Fruit fly (Drosophila melanogaster) whole organism, embryonic: Measurements from ENCODE around the gene CG44476.

Experiments used
- BEAF-32 ChIP-seq: fragments of 200-800 bp; sonication (Bioruptor generic); optimal IDR thresholded peaks from 3 replicates; lab custom pipeline; 2017; ENCODE audit warnings: missing biosample characterization, missing genetic modification characterization, mild to moderate bottlenecking, moderate library complexity, missing genetic modification reagents
- Blimp-1 ChIP-seq: fragments of 200-800 bp; sonication (Bioruptor generic); optimal IDR thresholded peaks from 3 replicates; lab custom pipeline; 2018; ENCODE audit warnings: missing biosample characterization, missing genetic modification characterization, mild to moderate bottlenecking, moderate library complexity, missing genetic modification reagents
- C15 ChIP-seq: fragments of 200-800 bp; sonication (Bioruptor generic); IDR thresholded peaks from 3 replicates; pipeline ENCODE4 v1.3.6; 2022; ENCODE audit warnings: missing biosample characterization, missing genetic modification characterization
- CG10209 ChIP-seq: fragments of 200-800 bp; sonication (Bioruptor generic); optimal IDR thresholded peaks from 3 replicates; lab custom pipeline; 2017; ENCODE audit warnings: missing biosample characterization, mild to moderate bottlenecking, missing genetic modification characterization, missing genetic modification reagents
- CG10543 ChIP-seq: fragments of 200-800 bp; sonication (Bioruptor generic); optimal IDR thresholded peaks from 3 replicates; lab custom pipeline; 2017; ENCODE audit warnings: missing biosample characterization, mild to moderate bottlenecking, missing genetic modification characterization, moderate library complexity
- CG1233 ChIP-seq: fragments of 200-800 bp; sonication (Bioruptor generic); optimal IDR thresholded peaks from 4 replicates; lab custom pipeline; 2018; ENCODE audit warnings: missing biosample characterization, mild to moderate bottlenecking, missing genetic modification characterization
- CG13296 ChIP-seq: fragments of 200-800 bp; sonication (Bioruptor generic); optimal IDR thresholded peaks from 3 replicates; lab custom pipeline; 2018; ENCODE audit warnings: missing biosample characterization, mild to moderate bottlenecking, missing genetic modification characterization
- CG13775 ChIP-seq: fragments of 200-800 bp; sonication (Bioruptor generic); optimal IDR thresholded peaks from 3 replicates; lab custom pipeline; 2017; ENCODE audit warnings: missing biosample characterization, mild to moderate bottlenecking, missing genetic modification characterization
- CG14441 ChIP-seq: fragments of 200-800 bp; sonication (Bioruptor generic); IDR thresholded peaks from 2 replicates; pipeline ENCODE4 v1.3.6; 2022; ENCODE audit warnings: missing biosample characterization, missing genetic modification characterization
- CG14710 ChIP-seq: fragments of 200-800 bp; sonication (Bioruptor generic); optimal IDR thresholded peaks from 3 replicates; lab custom pipeline; 2019; ENCODE audit warnings: missing biosample characterization, mild to moderate bottlenecking, missing genetic modification characterization, moderate library complexity
- CG15011 ChIP-seq: fragments of 200-800 bp; sonication (Bioruptor generic); optimal IDR thresholded peaks from 3 replicates; lab custom pipeline; 2018; ENCODE audit warnings: missing biosample characterization, mild to moderate bottlenecking, missing genetic modification characterization
- CG15514 ChIP-seq: fragments of 200-800 bp; sonication (Bioruptor generic); optimal IDR thresholded peaks from 3 replicates; lab custom pipeline; 2017; ENCODE audit warnings: missing biosample characterization, missing genetic modification characterization, mild to moderate bottlenecking, moderate library complexity, missing genetic modification reagents
- CG1647 ChIP-seq: fragments of 200-800 bp; sonication (Bioruptor generic); optimal IDR thresholded peaks from 3 replicates; lab custom pipeline; 2016; ENCODE audit warnings: missing biosample characterization, missing genetic modification characterization
- CG17328 ChIP-seq: fragments of 200-800 bp; sonication (Bioruptor generic); IDR thresholded peaks from 2 replicates; pipeline ENCODE4 v1.3.6; 2022; ENCODE audit warnings: missing biosample characterization, missing genetic modification characterization
- CG17568 ChIP-seq: fragments of 200-800 bp; sonication (Bioruptor generic); optimal IDR thresholded peaks from 2 replicates; lab custom pipeline; 2018; ENCODE audit warnings: missing biosample characterization, mild to moderate bottlenecking, missing genetic modification characterization, moderate library complexity
- CG1792 ChIP-seq: fragments of 200-800 bp; sonication (Bioruptor generic); optimal IDR thresholded peaks from 2 replicates; lab custom pipeline; 2016; ENCODE audit warnings: missing biosample characterization, missing genetic modification characterization
- CG18011 ChIP-seq: fragments of 200-800 bp; sonication (Bioruptor generic); optimal IDR thresholded peaks from 2 replicates; lab custom pipeline; 2017; ENCODE audit warnings: missing biosample characterization, missing genetic modification characterization, mild to moderate bottlenecking, moderate library complexity, missing genotype
- CG32767 ChIP-seq: fragments of 200-800 bp; sonication (Bioruptor generic); IDR thresholded peaks from 2 replicates; pipeline ENCODE4 v1.3.6; 2022; ENCODE audit warnings: missing biosample characterization, missing genetic modification characterization
- CG3281 ChIP-seq: fragments of 200-800 bp; sonication (Bioruptor generic); optimal IDR thresholded peaks from 3 replicates; lab custom pipeline; 2017; ENCODE audit warnings: missing biosample characterization, mild to moderate bottlenecking, missing genetic modification characterization
- CG33557 ChIP-seq: fragments of 200-800 bp; sonication (Bioruptor generic); optimal IDR thresholded peaks from 2 replicates; lab custom pipeline; 2019; ENCODE audit warnings: missing biosample characterization, mild to moderate bottlenecking, missing genetic modification characterization, moderate library complexity
- CG34224 ChIP-seq: fragments of 200-800 bp; sonication (Bioruptor generic); IDR thresholded peaks from 3 replicates; pipeline ENCODE4 v1.3.6; 2022; ENCODE audit warnings: missing biosample characterization, missing genetic modification characterization; ENCODE audit not compliant: partially characterized antibody
- CG7839 ChIP-seq: fragments of 200-800 bp; sonication (Bioruptor generic); optimal IDR thresholded peaks from 3 replicates; lab custom pipeline; 2018; ENCODE audit warnings: missing biosample characterization, mild to moderate bottlenecking, missing genetic modification characterization, moderate library complexity
- CkIIα-i1 ChIP-seq: fragments of 200-800 bp; sonication (Bioruptor generic); IDR thresholded peaks from 2 replicates; pipeline ENCODE4 v1.3.6; 2022; ENCODE audit warnings: missing biosample characterization, missing genetic modification characterization
- D ChIP-seq, 2 experiments: fragments of 200-800 bp in 1 of 2; fragments of >200 bp in 1 of 2; sonication (Bioruptor generic) in 1 of 2; optimal IDR thresholded peaks; 2 replicates in 1 of 2; 3 replicates in 1 of 2; lab custom pipeline; 2017; ENCODE audit warnings: mild to moderate bottlenecking in 1 of 2, missing biosample characterization in 1 of 2, missing genetic modification characterization in 1 of 2, missing genetic modification reagents in 1 of 2
- D19A ChIP-seq: fragments of 200-800 bp; optimal IDR thresholded peaks from 3 replicates; lab custom pipeline; 2019; ENCODE audit warnings: missing biosample characterization, mild to moderate bottlenecking, missing genetic modification characterization, moderate library complexity
- Doc3 ChIP-seq: fragments of 200-800 bp; sonication (Bioruptor generic); IDR thresholded peaks from 3 replicates; pipeline ENCODE4 v1.3.6; 2022; ENCODE audit warnings: missing biosample characterization, missing genetic modification characterization; ENCODE audit not compliant: partially characterized antibody
- Ets65A ChIP-seq: fragments of 200-800 bp; sonication (Bioruptor generic); peaks from one replicate; lab custom pipeline; 2016; ENCODE audit warnings: missing biosample characterization, missing genetic modification characterization
- Ets97D ChIP-seq: fragments of 200-800 bp; sonication (Bioruptor generic); optimal IDR thresholded peaks from 3 replicates; lab custom pipeline; 2016; ENCODE audit warnings: missing biosample characterization, missing genetic modification characterization
- H2.0 ChIP-seq: fragments of 200-800 bp; sonication (Bioruptor generic); IDR thresholded peaks from 2 replicates; pipeline ENCODE4 v1.3.6; 2022; ENCODE audit warnings: missing biosample characterization, missing genetic modification characterization
- HLH3B ChIP-seq: fragments of 200-800 bp; sonication (Bioruptor generic); IDR thresholded peaks from 2 replicates; pipeline ENCODE4 v1.3.6; 2022; ENCODE audit warnings: missing biosample characterization, missing genetic modification characterization
- MBD-R2 ChIP-seq: fragments of 200-800 bp; sonication (Bioruptor generic); IDR thresholded peaks from 2 replicates; pipeline ENCODE4 v1.3.6; 2022; ENCODE audit warnings: missing biosample characterization, missing genetic modification characterization
- Xbp1 ChIP-seq: fragments of 200-800 bp; sonication (Bioruptor generic); optimal IDR thresholded peaks from 3 replicates; lab custom pipeline; 2016; ENCODE audit warnings: missing biosample characterization, mild to moderate bottlenecking, missing genetic modification characterization
- Xrp1 ChIP-seq: fragments of 200-800 bp; sonication (Bioruptor generic); IDR thresholded peaks from 2 replicates; pipeline ENCODE4 v1.3.6; 2022; ENCODE audit warnings: missing biosample characterization, missing genetic modification characterization
- ac ChIP-seq: fragments of 200-800 bp; sonication (Bioruptor generic); optimal IDR thresholded peaks from 3 replicates; lab custom pipeline; 2017; ENCODE audit warnings: missing biosample characterization, mild to moderate bottlenecking, missing genetic modification characterization
- bbx ChIP-seq: fragments of 200-800 bp; sonication (Bioruptor generic); IDR thresholded peaks from 2 replicates; pipeline ENCODE4 v1.3.6; 2022; ENCODE audit warnings: missing biosample characterization, missing genetic modification characterization; ENCODE audit not compliant: partially characterized antibody
- emc ChIP-seq: fragments of 200-800 bp; sonication (Bioruptor generic); optimal IDR thresholded peaks from 2 replicates; lab custom pipeline; 2016; ENCODE audit warnings: missing biosample characterization, missing genetic modification characterization
- ems ChIP-seq: fragments of 200-800 bp; sonication (Bioruptor generic); optimal IDR thresholded peaks from 3 replicates; lab custom pipeline; 2016; ENCODE audit warnings: missing biosample characterization, missing genetic modification characterization
- fd96Cb ChIP-seq: fragments of 200-800 bp; sonication (Bioruptor generic); optimal IDR thresholded peaks from 2 replicates; lab custom pipeline; 2018; ENCODE audit warnings: missing biosample characterization, mild to moderate bottlenecking, missing genetic modification characterization, moderate library complexity
- hb ChIP-seq: fragments of 200-800 bp; sonication (Bioruptor generic); IDR thresholded peaks from 3 replicates; pipeline ENCODE4 v1.3.6; 2022; ENCODE audit warnings: missing biosample characterization, missing genetic modification characterization; ENCODE audit not compliant: partially characterized antibody
- ind ChIP-seq: fragments of 200-800 bp; sonication (Bioruptor generic); optimal IDR thresholded peaks from 3 replicates; lab custom pipeline; 2016; ENCODE audit warnings: missing biosample characterization, missing genetic modification characterization
- lbe ChIP-seq: fragments of 200-800 bp; sonication (Bioruptor generic); optimal IDR thresholded peaks from 2 replicates; lab custom pipeline; 2016; ENCODE audit warnings: missing biosample characterization, mild to moderate bottlenecking, missing genetic modification characterization
- otp ChIP-seq: fragments of 200-800 bp; sonication (Bioruptor generic); IDR thresholded peaks from 3 replicates; pipeline ENCODE4, ENCODE4 v1.3.6; 2022; ENCODE audit warnings: missing biosample characterization, missing genetic modification characterization
- repo ChIP-seq: fragments of 200-800 bp; sonication (Bioruptor generic); optimal IDR thresholded peaks from 2 replicates; lab custom pipeline; 2016; ENCODE audit warnings: missing biosample characterization, missing genetic modification characterization
- ro ChIP-seq: fragments of 200-800 bp; sonication (Bioruptor generic); IDR thresholded peaks from 2 replicates; pipeline ENCODE4 v1.3.6; 2022; ENCODE audit warnings: missing biosample characterization, missing genetic modification characterization
- sna ChIP-seq: fragments of 200-800 bp; sonication (Bioruptor generic); IDR thresholded peaks from 2 replicates; pipeline ENCODE4 v1.3.6; 2022; ENCODE audit warnings: missing biosample characterization, missing genetic modification characterization; ENCODE audit not compliant: partially characterized antibody
- so ChIP-seq: fragments of 200-800 bp; sonication (Bioruptor generic); IDR thresholded peaks from 3 replicates; pipeline ENCODE4 v1.3.6; 2022; ENCODE audit warnings: missing biosample characterization, missing genetic modification characterization
- tup ChIP-seq: fragments of 200-800 bp; sonication (Bioruptor generic); optimal IDR thresholded peaks from 2 replicates; lab custom pipeline; 2016; ENCODE audit warnings: missing biosample characterization, mild to moderate bottlenecking, missing genetic modification characterization, moderate library complexity
- z ChIP-seq: fragments of 200-800 bp; sonication (Bioruptor generic); IDR thresholded peaks from 3 replicates; pipeline ENCODE4 v1.3.6; 2022; ENCODE audit warnings: missing biosample characterization, missing genetic modification characterization

The CG44476 gene

dm6 chr2L:18137591-18138247 lies 24.7 kb upstream of the CG44476 start, which contains the start of gene kel (continued):
- 0 out of 3 replicates have a peak, but pooled peaks have one; percentile 41 for TF ChIP-seq so (GFP tag; lab: Robert Waterston, UW)
- TF ChIP-seq ems (GFP tag; lab: Kevin White, UChicago): peak; percentile 49
- TF ChIP-seq ro: no peak
- peak; percentile 68; the same call in 1 of the 3 replicates for TF ChIP-seq otp (GFP tag; lab: Robert Waterston, UW)
- TF ChIP-seq CG14710: peak; percentile 70
- peak; percentile 39 for TF ChIP-seq CG13775 (GFP tag; lab: Kevin White, UChicago)
- peak; percentile 15 for TF ChIP-seq lbe (GFP tag; lab: Kevin White, UChicago)
- peak; percentile 40 for TF ChIP-seq CG7839 (tag; lab: Kevin White, UChicago)
- TF ChIP-seq Blimp-1 (GFP tag; lab: Kevin White, UChicago): peak; percentile 13
- peak; percentile 60 for TF ChIP-seq CG17568 (GFP tag; lab: Kevin White, UChicago)
- TF ChIP-seq CG10543 (GFP tag; lab: Kevin White, UChicago): peak; percentile 47
- TF ChIP-seq CG3281 (GFP tag; lab: Kevin White, UChicago): peak; percentile 75
- TF ChIP-seq CkIIα-i1 (GFP tag; lab: Robert Waterston, UW): no peak
- TF ChIP-seq C15: no peak
- TF ChIP-seq D (optimal IDR thresholded peaks at IDR 0.05; lab: Kevin White, UChicago): no peak
- no peak for TF ChIP-seq D (GFP tag; optimal IDR thresholded peaks at IDR 0.05; lab: Kevin White, UChicago)
- peak; percentile 79 for TF ChIP-seq CG13296 (GFP tag; lab: Kevin White, UChicago)
- peak; percentile 87 for TF ChIP-seq bbx (GFP tag; lab: Robert Waterston, UW)
- peak; percentile 90 for TF ChIP-seq CG15514 (GFP tag; lab: Kevin White, UChicago)
- no peak for TF ChIP-seq D19A (tag; lab: Kevin White, UChicago)
- TF ChIP-seq z (GFP tag; lab: Robert Waterston, UW): no peak
- peak; percentile 55 for TF ChIP-seq Xbp1 (GFP tag; lab: Kevin White, UChicago)
- no peak for TF ChIP-seq H2.0 (GFP tag; lab: Robert Waterston, UW)
- TF ChIP-seq tup (GFP tag; lab: Kevin White, UChicago): no peak
- TF ChIP-seq CG1233 (GFP tag; lab: Kevin White, UChicago): peak; percentile 46
- TF ChIP-seq CG34224 (GFP tag; lab: Robert Waterston, UW): peak; percentile 63; the same call in 1 of the 3 replicates
- TF ChIP-seq CG15011 (GFP tag; lab: Kevin White, UChicago): no peak
- TF ChIP-seq CG10209 (GFP tag; lab: Kevin White, UChicago): peak; percentile 18
- TF ChIP-seq CG17328 (GFP tag; lab: Robert Waterston, UW): peak; percentile 54
- TF ChIP-seq CG18011 (GFP tag; lab: Kevin White, UChicago): no peak
- TF ChIP-seq Xrp1 (GFP tag; lab: Robert Waterston, UW): 0 out of 2 replicates have a peak, but pooled peaks have one; percentile 9
- TF ChIP-seq hb (GFP tag; lab: Robert Waterston, UW): peak; percentile 66; the same call in 1 of the 3 replicates
- peak; percentile 19 for TF ChIP-seq ind (GFP tag; lab: Kevin White, UChicago)
- TF ChIP-seq CG1792: no peak
- TF ChIP-seq repo (GFP tag; lab: Kevin White, UChicago): no peak
- TF ChIP-seq CG32767 (GFP tag; lab: Robert Waterston, UW): 0 out of 2 replicates have a peak, but pooled peaks have one; percentile 30
- peak; percentile 4 for TF ChIP-seq emc
- TF ChIP-seq ac (GFP tag; lab: Kevin White, UChicago): peak; percentile 24
- TF ChIP-seq HLH3B: peak; percentile 38; the same call in 1 of the 2 replicates
- TF ChIP-seq Ets65A: peak; percentile 45
- TF ChIP-seq CG1647 (GFP tag; lab: Kevin White, UChicago): no peak
- no peak for TF ChIP-seq CG14441 (GFP tag; lab: Robert Waterston, UW)
- TF ChIP-seq fd96Cb (tag; lab: Kevin White, UChicago): no peak
- peak; percentile 59; the same call in 1 of the 2 replicates for TF ChIP-seq sna (GFP tag; lab: Robert Waterston, UW)
- TF ChIP-seq BEAF-32 (GFP tag; lab: Kevin White, UChicago): peak; percentile 61
- peak; percentile 73; the same call in 1 of the 2 replicates for TF ChIP-seq MBD-R2 (GFP tag; lab: Robert Waterston, UW)
- peak; percentile 53; the same call in 2 of the 3 replicates for TF ChIP-seq Doc3
- TF ChIP-seq Ets97D (GFP tag; lab: Kevin White, UChicago): peak; percentile 93
- peak; percentile 31 for TF ChIP-seq CG33557 (GFP tag; lab: Kevin White, UChicago)
